Fruit fly (Drosophila melanogaster) whole organism, embryonic: ENCODE data around the gene CG2794.

Experiments used
- CG11456 ChIP-seq: fragments of 200-800 bp; sonication (Bioruptor generic); IDR thresholded peaks from 3 replicates; pipeline ENCODE4 v1.3.6; 2022; ENCODE audit warnings: missing biosample characterization, missing genetic modification characterization
- CG11560 ChIP-seq: fragments of 200-800 bp; sonication (Bioruptor generic); IDR thresholded peaks from 3 replicates; pipeline ENCODE4 v1.3.6; 2022; ENCODE audit warnings: missing biosample characterization, missing genetic modification characterization
- CG12071 ChIP-seq: fragments of 200-800 bp; sonication (Bioruptor generic); optimal IDR thresholded peaks from 3 replicates; lab custom pipeline; 2018; ENCODE audit warnings: missing biosample characterization, mild to moderate bottlenecking, missing genetic modification characterization
- CG14667 ChIP-seq: fragments of 200-800 bp; sonication (Bioruptor generic); IDR thresholded peaks from 2 replicates; pipeline ENCODE4 v1.3.6; 2022; ENCODE audit warnings: missing biosample characterization, missing genetic modification characterization
- CG14860 ChIP-seq: fragments of 200-800 bp; sonication (Bioruptor generic); IDR thresholded peaks from 3 replicates; pipeline ENCODE4 v1.3.6; 2022; ENCODE audit warnings: missing biosample characterization, missing genetic modification characterization; ENCODE audit not compliant: partially characterized antibody
- CG15696 ChIP-seq: fragments of 200-800 bp; sonication (Bioruptor generic); optimal IDR thresholded peaks from 2 replicates; lab custom pipeline; 2019; ENCODE audit warnings: missing biosample characterization, mild to moderate bottlenecking, missing genetic modification characterization, moderate library complexity
- CG1647 ChIP-seq: fragments of 200-800 bp; sonication (Bioruptor generic); optimal IDR thresholded peaks from 3 replicates; lab custom pipeline; 2016; ENCODE audit warnings: missing biosample characterization, missing genetic modification characterization
- CG16815 ChIP-seq: fragments of 200-800 bp; sonication (Bioruptor generic); optimal IDR thresholded peaks from 3 replicates; lab custom pipeline; 2017; ENCODE audit warnings: missing biosample characterization, mild to moderate bottlenecking, missing genetic modification characterization
- CG2120 ChIP-seq: fragments of 200-800 bp; sonication (Bioruptor generic); optimal IDR thresholded peaks from 3 replicates; lab custom pipeline; 2016; ENCODE audit warnings: missing biosample characterization, missing genetic modification characterization
- CG42726 ChIP-seq: fragments of 200-800 bp; sonication (Bioruptor generic); IDR thresholded peaks from 2 replicates; pipeline ENCODE4 v1.3.6; 2022; ENCODE audit warnings: missing biosample characterization, missing genetic modification characterization; ENCODE audit not compliant: partially characterized antibody
- CG8290 ChIP-seq, 3 experiments: fragments of 200-800 bp; sonication (Bioruptor generic); optimal IDR thresholded peaks; 2 replicates each; lab custom pipeline; 2016 to 2019; ENCODE audit warnings: missing biosample characterization in 3 of 3, missing genetic modification characterization in 3 of 3, mild to moderate bottlenecking in 2 of 3, moderate library complexity in 1 of 3
- CG8359 ChIP-seq: fragments of 200-800 bp; sonication (Bioruptor generic); optimal IDR thresholded peaks from 2 replicates; lab custom pipeline; 2017; ENCODE audit warnings: missing biosample characterization, mild to moderate bottlenecking, missing genetic modification characterization, borderline replicate concordance
- CG9727 ChIP-seq: fragments of 200-800 bp; sonication (Bioruptor generic); optimal IDR thresholded peaks from 3 replicates; lab custom pipeline; 2017; ENCODE audit warnings: missing biosample characterization, mild to moderate bottlenecking, missing genetic modification characterization
- CkIIα-i1 ChIP-seq: fragments of 200-800 bp; sonication (Bioruptor generic); IDR thresholded peaks from 2 replicates; pipeline ENCODE4 v1.3.6; 2022; ENCODE audit warnings: missing biosample characterization, missing genetic modification characterization
- D19B ChIP-seq: fragments of 200-800 bp; sonication (Bioruptor generic); optimal IDR thresholded peaks from 2 replicates; lab custom pipeline; 2017; ENCODE audit warnings: missing biosample characterization, mild to moderate bottlenecking, missing genetic modification characterization
- Dek ChIP-seq: fragments of 200-800 bp; sonication (Bioruptor generic); optimal IDR thresholded peaks from 3 replicates; lab custom pipeline; 2019; ENCODE audit warnings: missing biosample characterization, mild to moderate bottlenecking, missing genetic modification characterization, moderate library complexity
- Dp ChIP-seq: fragments of 200-800 bp; sonication (Bioruptor generic); optimal IDR thresholded peaks from 2 replicates; lab custom pipeline; 2018; ENCODE audit warnings: missing biosample characterization, mild to moderate bottlenecking, missing genetic modification characterization, moderate library complexity
- ERR ChIP-seq: fragments of 200-800 bp; sonication (Bioruptor generic); optimal IDR thresholded peaks from 2 replicates; lab custom pipeline; 2016; ENCODE audit warnings: missing biosample characterization, missing genetic modification characterization
- HLHmδ ChIP-seq: fragments of 200-800 bp; sonication (Bioruptor generic); optimal IDR thresholded peaks from 2 replicates; lab custom pipeline; 2018; ENCODE audit warnings: missing biosample characterization, mild to moderate bottlenecking, missing genetic modification characterization, moderate library complexity
- Hr3 ChIP-seq: fragments of 200-800 bp; sonication (Bioruptor generic); optimal IDR thresholded peaks from 3 replicates; lab custom pipeline; 2016; ENCODE audit warnings: missing biosample characterization, missing genetic modification characterization
- Hr51 ChIP-seq, 2 experiments: fragments of 200-800 bp; sonication (Bioruptor generic); optimal IDR thresholded peaks; 2 replicates in 1 of 2; 3 replicates in 1 of 2; lab custom pipeline; 2016 to 2018; ENCODE audit warnings: missing biosample characterization in 2 of 2, missing genetic modification characterization in 2 of 2, mild to moderate bottlenecking in 1 of 2, moderate library complexity in 1 of 2
- Mes4 ChIP-seq: fragments of 200-800 bp; sonication (Bioruptor generic); optimal IDR thresholded peaks from 2 replicates; lab custom pipeline; 2016; ENCODE audit warnings: missing biosample characterization, missing genetic modification characterization
- NC2α ChIP-seq: fragments of 200-800 bp; sonication (Bioruptor generic); optimal IDR thresholded peaks from 2 replicates; lab custom pipeline; 2016; ENCODE audit warnings: missing biosample characterization, missing genetic modification characterization
- Optix ChIP-seq: fragments of 200-800 bp; sonication (Bioruptor generic); IDR thresholded peaks from 3 replicates; pipeline ENCODE4 v1.3.6; 2022; ENCODE audit warnings: missing biosample characterization, missing genetic modification characterization
- Pdp1 ChIP-seq, 2 experiments: fragments of 200-800 bp; sonication (Bioruptor generic); optimal IDR thresholded peaks; 3 replicates each; lab custom pipeline; 2016; ENCODE audit warnings: missing biosample characterization in 2 of 2, missing genetic modification characterization in 2 of 2, mild to moderate bottlenecking in 1 of 2, moderate library complexity in 1 of 2
- Stat92E ChIP-seq, 3 experiments: fragments of >200 bp in 2 of 3; fragments of 200-800 bp in 1 of 3; sonication (Bioruptor generic) in 1 of 3; optimal IDR thresholded peaks; 2 replicates each; lab custom pipeline; 2017 to 2019; ENCODE audit warnings: missing biosample characterization in 3 of 3, missing genetic modification characterization in 3 of 3, mild to moderate bottlenecking in 1 of 3, moderate library complexity in 1 of 3
- Trl ChIP-seq, 3 experiments: fragments of >200 bp in 2 of 3; fragments of 200-800 bp in 1 of 3; sonication (Bioruptor generic) in 1 of 3; optimal IDR thresholded peaks; 2 replicates in 1 of 3; 3 replicates in 2 of 3; lab custom pipeline; 2016 to 2017; ENCODE audit warnings: missing biosample characterization in 1 of 3, missing genetic modification characterization in 1 of 3
- Xrp1 ChIP-seq: fragments of 200-800 bp; sonication (Bioruptor generic); IDR thresholded peaks from 2 replicates; pipeline ENCODE4 v1.3.6; 2022; ENCODE audit warnings: missing biosample characterization, missing genetic modification characterization
- al ChIP-seq: fragments of 200-800 bp; sonication (Bioruptor generic); IDR thresholded peaks from 2 replicates; pipeline ENCODE4 v1.3.6; 2022; ENCODE audit warnings: missing biosample characterization, missing genetic modification characterization
- ara ChIP-seq: fragments of 200-800 bp; sonication (Bioruptor generic); IDR thresholded peaks from 2 replicates; pipeline ENCODE4 v1.3.6; 2022; ENCODE audit warnings: missing biosample characterization, missing genetic modification characterization
- crp ChIP-seq, 2 experiments: fragments of 200-800 bp; sonication (Bioruptor generic); optimal IDR thresholded peaks; 2 replicates in 1 of 2; 3 replicates in 1 of 2; lab custom pipeline; 2017; ENCODE audit warnings: missing biosample characterization in 2 of 2, missing genetic modification characterization in 2 of 2, mild to moderate bottlenecking in 1 of 2, moderate library complexity in 1 of 2
- cwo ChIP-seq: fragments of 200-800 bp; sonication (Bioruptor generic); optimal IDR thresholded peaks from 3 replicates; lab custom pipeline; 2017; ENCODE audit warnings: missing biosample characterization, missing genetic modification characterization, mild to moderate bottlenecking, moderate library complexity, missing genetic modification reagents
- fd3F ChIP-seq: fragments of 200-800 bp; sonication (Bioruptor generic); optimal IDR thresholded peaks from 2 replicates; lab custom pipeline; 2018; ENCODE audit warnings: missing biosample characterization, mild to moderate bottlenecking, missing genetic modification characterization, moderate library complexity
- fd64A ChIP-seq: fragments of 200-800 bp; sonication (Bioruptor generic); optimal IDR thresholded peaks from 3 replicates; lab custom pipeline; 2018; ENCODE audit warnings: missing biosample characterization, mild to moderate bottlenecking, missing genetic modification characterization
- gce ChIP-seq: fragments of 200-800 bp; sonication (Bioruptor generic); IDR thresholded peaks from 3 replicates; pipeline ENCODE4 v1.3.6; 2022; ENCODE audit warnings: missing biosample characterization, missing genetic modification characterization
- gsb ChIP-seq: fragments of 200-800 bp; sonication (Bioruptor generic); IDR thresholded peaks from 2 replicates; pipeline ENCODE4 v1.3.6; 2022; ENCODE audit warnings: missing biosample characterization, missing genetic modification characterization
- hb ChIP-seq: fragments of 200-800 bp; sonication (Bioruptor generic); IDR thresholded peaks from 3 replicates; pipeline ENCODE4 v1.3.6; 2022; ENCODE audit warnings: missing biosample characterization, missing genetic modification characterization; ENCODE audit not compliant: partially characterized antibody
- ind ChIP-seq: fragments of 200-800 bp; sonication (Bioruptor generic); optimal IDR thresholded peaks from 3 replicates; lab custom pipeline; 2016; ENCODE audit warnings: missing biosample characterization, missing genetic modification characterization
- inv ChIP-seq: fragments of 200-800 bp; sonication (Bioruptor generic); IDR thresholded peaks from 2 replicates; pipeline ENCODE4 v1.3.6; 2022; ENCODE audit warnings: missing biosample characterization, missing genetic modification characterization; ENCODE audit not compliant: partially characterized antibody
- jumu ChIP-seq: fragments of 200-800 bp; sonication (Bioruptor generic); optimal IDR thresholded peaks from 3 replicates; lab custom pipeline; 2016; ENCODE audit warnings: missing biosample characterization, missing genetic modification characterization
- pb ChIP-seq: fragments of 200-800 bp; sonication (Bioruptor generic); optimal IDR thresholded peaks from 3 replicates; lab custom pipeline; 2016; ENCODE audit warnings: missing biosample characterization, missing genetic modification characterization
- pita ChIP-seq: fragments of 200-800 bp; sonication (Bioruptor generic); optimal IDR thresholded peaks from 2 replicates; lab custom pipeline; 2017; ENCODE audit warnings: missing biosample characterization, mild to moderate bottlenecking, missing genetic modification characterization
- ranshi ChIP-seq: fragments of 200-800 bp; sonication (Bioruptor generic); IDR thresholded peaks from 2 replicates; pipeline ENCODE4 v1.3.6; 2022; ENCODE audit warnings: missing biosample characterization, missing genetic modification characterization
- sens-2 ChIP-seq: fragments of 200-800 bp; sonication (Bioruptor generic); IDR thresholded peaks from 2 replicates; pipeline ENCODE4 v1.3.6; 2022; ENCODE audit warnings: missing biosample characterization, missing genetic modification characterization
- shn ChIP-seq: fragments of 200-800 bp; sonication (Bioruptor generic); optimal IDR thresholded peaks from 3 replicates; lab custom pipeline; 2016; ENCODE audit warnings: missing biosample characterization, missing genetic modification characterization
- sna ChIP-seq: fragments of 200-800 bp; sonication (Bioruptor generic); IDR thresholded peaks from 2 replicates; pipeline ENCODE4 v1.3.6; 2022; ENCODE audit warnings: missing biosample characterization, missing genetic modification characterization; ENCODE audit not compliant: partially characterized antibody
- tio ChIP-seq: fragments of 200-800 bp; sonication (Bioruptor generic); optimal IDR thresholded peaks from 2 replicates; lab custom pipeline; 2017; ENCODE audit warnings: missing biosample characterization, missing genetic modification characterization, inconsistent platforms
- zf30C ChIP-seq: fragments of 200-800 bp; sonication (Bioruptor generic); optimal IDR thresholded peaks from 3 replicates; lab custom pipeline; 2018; ENCODE audit warnings: missing biosample characterization, mild to moderate bottlenecking, missing genetic modification characterization

The CG2794 gene

dm6 chr2L:521940-522632 lies 41.9 kb upstream of the CG2794 start (continued):
- peak; percentile 24 to 45 for TF ChIP-seq Trl (optimal IDR thresholded peaks at IDR 0.05; lab: Kevin White, UChicago)
- peak; percentile 32 for TF ChIP-seq Trl (GFP tag; optimal IDR thresholded peaks at IDR 0.05; lab: Kevin White, UChicago)
- TF ChIP-seq CG14667 (GFP tag; lab: Robert Waterston, UW): peak; percentile 74
- TF ChIP-seq HLHmδ: no peak
- TF ChIP-seq CG8290 (GFP tag; optimal IDR thresholded peaks at IDR 0.05; lab: Kevin White, UChicago): peak; percentile 11
- TF ChIP-seq CG8290 (tag; optimal IDR thresholded peaks at IDR 0.05; lab: Kevin White, UChicago): peak in 1 of 2 experiments; percentile 62
- peak; percentile 46 to 57 for TF ChIP-seq Pdp1 (GFP tag; optimal IDR thresholded peaks at IDR 0.05; lab: Kevin White, UChicago)
- TF ChIP-seq tio (GFP tag; lab: Kevin White, UChicago): peak; percentile 62
- no peak for TF ChIP-seq CG11560 (tag; lab: Robert Waterston, UW)
- peak; percentile 85 for TF ChIP-seq Optix (GFP tag; lab: Robert Waterston, UW)
- peak; percentile 44 for TF ChIP-seq zf30C (GFP tag; lab: Kevin White, UChicago)
- TF ChIP-seq CG16815 (GFP tag; lab: Kevin White, UChicago): peak; percentile 81
- TF ChIP-seq CG14860 (GFP tag; lab: Robert Waterston, UW): no peak
- TF ChIP-seq gsb (GFP tag; lab: Robert Waterston, UW): peak; percentile 63
- TF ChIP-seq ranshi (GFP tag; lab: Robert Waterston, UW): peak; percentile 76
- TF ChIP-seq Hr3 (GFP tag; lab: Kevin White, UChicago): peak; percentile 85
- TF ChIP-seq Dp (GFP tag; lab: Kevin White, UChicago): no peak
- peak; percentile 79 for TF ChIP-seq CG12071 (GFP tag; lab: Kevin White, UChicago)
- no peak for TF ChIP-seq fd3F (GFP tag; lab: Kevin White, UChicago)
- TF ChIP-seq CG1647: peak; percentile 61
- no peak for TF ChIP-seq hb (GFP tag; lab: Robert Waterston, UW)
- TF ChIP-seq CkIIα-i1 (GFP tag; lab: Robert Waterston, UW): no peak
- TF ChIP-seq Xrp1 (GFP tag; lab: Robert Waterston, UW): peak; percentile 92
- no peak for TF ChIP-seq NC2α (GFP tag; lab: Kevin White, UChicago)
- TF ChIP-seq gce: peak; percentile 78; the same call in 2 of the 3 replicates
- TF ChIP-seq sna: no peak
- TF ChIP-seq pita: no peak
- peak; percentile 91 for TF ChIP-seq ara (GFP tag; lab: Robert Waterston, UW)
- TF ChIP-seq Stat92E (GFP tag; optimal IDR thresholded peaks at IDR 0.05; lab: Kevin White, UChicago): peak in 1 of 3 experiments; percentile 58
- no peak for TF ChIP-seq ERR (GFP tag; lab: Kevin White, UChicago)
- peak; percentile 98 for TF ChIP-seq D19B (GFP tag; lab: Kevin White, UChicago)
- peak; percentile 74 for TF ChIP-seq CG11456 (GFP tag; lab: Robert Waterston, UW)
- TF ChIP-seq CG8359 (GFP tag; lab: Kevin White, UChicago): peak; percentile 65
- TF ChIP-seq shn (GFP tag; lab: Kevin White, UChicago): no peak
- peak; percentile 28 for TF ChIP-seq Dek
- TF ChIP-seq crp (GFP tag; optimal IDR thresholded peaks at IDR 0.05; lab: Kevin White, UChicago): no peak
- no peak for TF ChIP-seq inv (GFP tag; lab: Robert Waterston, UW)
- TF ChIP-seq Mes4 (GFP tag; lab: Kevin White, UChicago): peak; percentile 43
- TF ChIP-seq fd64A (GFP tag; lab: Kevin White, UChicago): peak; percentile 44

dm6 chr2L:522752-523151 lies 41.2 kb upstream of the CG2794 start:
- TF ChIP-seq CG9727 (GFP tag; lab: Kevin White, UChicago): peak; percentile 47
- no peak for TF ChIP-seq CG2120
- TF ChIP-seq ind: peak; percentile 63
- TF ChIP-seq CG15696: peak; percentile 47
- TF ChIP-seq sens-2 (GFP tag; lab: Robert Waterston, UW): 0 out of 2 replicates have a peak, but pooled peaks have one; percentile 9
- TF ChIP-seq Hr51 (GFP tag; optimal IDR thresholded peaks at IDR 0.05; lab: Kevin White, UChicago): peak in 1 of 2 experiments; percentile 39
- TF ChIP-seq pb (GFP tag; lab: Kevin White, UChicago): no peak
- no peak for TF ChIP-seq CG42726 (GFP tag; lab: Robert Waterston, UW)
- TF ChIP-seq cwo: no peak
- TF ChIP-seq al (GFP tag; lab: Robert Waterston, UW): no peak
- no peak for TF ChIP-seq gsb (GFP tag; lab: Robert Waterston, UW)
- TF ChIP-seq jumu: no peak
